Worm (Caenorhabditis elegans) whole organism, L2 larva: ENCODE measurements around the gene sptl-2.

Experiments
- aly-2 ChIP-seq: fragments of 150-350 bp; optimal IDR thresholded peaks from 2 replicates; lab custom pipeline; 2014; ENCODE audit warnings: missing biosample characterization, missing genetic modification characterization
- fos-1 ChIP-seq: fragments of 150-350 bp; optimal IDR thresholded peaks from 2 replicates; lab custom pipeline; 2014; ENCODE audit warnings: missing biosample characterization, missing genetic modification characterization
- nhr-129 ChIP-seq: fragments of 150-350 bp; optimal IDR thresholded peaks from 2 replicates; lab custom pipeline; 2014; ENCODE audit warnings: missing biosample characterization, missing genetic modification characterization
- nhr-77 ChIP-seq: fragments of 150-350 bp; optimal IDR thresholded peaks from 2 replicates; lab custom pipeline; 2014; ENCODE audit warnings: missing biosample characterization, missing genetic modification characterization
- skn-1 ChIP-seq: sonication (generic microtip); optimal IDR thresholded peaks from 2 replicates; lab custom pipeline; 2017; ENCODE audit warnings: missing biosample characterization, missing genetic modification characterization
- unc-62 ChIP-seq: fragments of 150-350 bp; optimal IDR thresholded peaks from 2 replicates; lab custom pipeline; 2014; ENCODE audit warnings: missing biosample characterization, missing genetic modification reagents, missing genetic modification characterization

ce11 chrV:7971376-7971775 lies 45.6 kb upstream of the sptl-2 start:
- TF ChIP-seq nhr-129: no peak
- no peak for TF ChIP-seq nhr-77 (tag; lab: Kevin White, UChicago)
- no peak for TF ChIP-seq skn-1 (tag; lab: Kevin White, UChicago)
- no peak for TF ChIP-seq unc-62 (GFP tag; lab: Kevin White, UChicago)
- no peak for TF ChIP-seq aly-2
- TF ChIP-seq fos-1 (tag; lab: Kevin White, UChicago): no peak
